Fruit fly (Drosophila melanogaster) whole organism, embryonic: ENCODE results near the gene CG4017.

Experiments used
- Atf6 ChIP-seq: fragments of 200-800 bp; sonication (Bioruptor generic); IDR thresholded peaks from 2 replicates; pipeline ENCODE4 v1.3.6; 2022; ENCODE audit warnings: missing biosample characterization, missing genetic modification characterization
- Bdp1 ChIP-seq: fragments of 200-800 bp; sonication (Bioruptor generic); optimal IDR thresholded peaks from 3 replicates; lab custom pipeline; 2016; ENCODE audit warnings: missing biosample characterization, missing genetic modification characterization
- C15 ChIP-seq: fragments of 200-800 bp; sonication (Bioruptor generic); IDR thresholded peaks from 3 replicates; pipeline ENCODE4 v1.3.6; 2022; ENCODE audit warnings: missing biosample characterization, missing genetic modification characterization
- CG10274 ChIP-seq: fragments of 200-800 bp; sonication (Bioruptor generic); optimal IDR thresholded peaks from 3 replicates; lab custom pipeline; 2017; ENCODE audit warnings: missing biosample characterization, mild to moderate bottlenecking, missing genetic modification characterization
- CG10321 ChIP-seq: fragments of 200-800 bp; sonication (Bioruptor generic); IDR thresholded peaks from 2 replicates; pipeline ENCODE4 v1.3.6; 2022; ENCODE audit warnings: missing biosample characterization, missing genetic modification characterization
- CG10654 ChIP-seq: fragments of 200-800 bp; sonication (Bioruptor generic); optimal IDR thresholded peaks from 2 replicates; lab custom pipeline; 2016; ENCODE audit warnings: missing biosample characterization, missing genetic modification characterization
- CG11560 ChIP-seq: fragments of 200-800 bp; sonication (Bioruptor generic); IDR thresholded peaks from 3 replicates; pipeline ENCODE4 v1.3.6; 2022; ENCODE audit warnings: missing biosample characterization, missing genetic modification characterization
- CG11695 ChIP-seq: fragments of 200-800 bp; sonication (Bioruptor generic); IDR thresholded peaks from 3 replicates; pipeline ENCODE4 v1.3.6; 2022; ENCODE audit warnings: missing biosample characterization, missing genetic modification characterization
- CG12219 ChIP-seq: fragments of 200-800 bp; sonication (Bioruptor generic); optimal IDR thresholded peaks from 3 replicates; lab custom pipeline; 2018; ENCODE audit warnings: missing biosample characterization, mild to moderate bottlenecking, missing genetic modification characterization
- CG12391 ChIP-seq: fragments of 200-800 bp; sonication (Bioruptor generic); optimal IDR thresholded peaks from 3 replicates; lab custom pipeline; 2018; ENCODE audit warnings: missing biosample characterization, mild to moderate bottlenecking, missing genetic modification characterization, moderate library complexity
- CG1529 ChIP-seq: fragments of 200-800 bp; sonication (Bioruptor generic); optimal IDR thresholded peaks from 3 replicates; lab custom pipeline; 2018; ENCODE audit warnings: missing biosample characterization, missing genetic modification characterization
- CG15479 ChIP-seq: fragments of 200-800 bp; sonication (Bioruptor generic); optimal IDR thresholded peaks from 3 replicates; lab custom pipeline; 2019; ENCODE audit warnings: missing biosample characterization, mild to moderate bottlenecking, missing genetic modification characterization, moderate library complexity
- CG16863 ChIP-seq: fragments of 200-800 bp; sonication (Bioruptor generic); optimal IDR thresholded peaks from 3 replicates; lab custom pipeline; 2016; ENCODE audit warnings: missing biosample characterization, missing genetic modification characterization
- CG17359 ChIP-seq: fragments of 200-800 bp; sonication (Bioruptor generic); optimal IDR thresholded peaks from 3 replicates; lab custom pipeline; 2018; ENCODE audit warnings: missing biosample characterization, mild to moderate bottlenecking, missing genetic modification characterization, moderate library complexity
- CG31224 ChIP-seq: fragments of 200-800 bp; sonication (Bioruptor generic); IDR thresholded peaks from 2 replicates; pipeline ENCODE4 v1.3.6; 2022; ENCODE audit warnings: missing biosample characterization, missing genetic modification characterization
- CG31441 ChIP-seq: fragments of 200-800 bp; sonication (Bioruptor generic); IDR thresholded peaks from 2 replicates; pipeline ENCODE4 v1.3.6; 2022; ENCODE audit warnings: missing biosample characterization, missing genetic modification characterization
- CG32767 ChIP-seq: fragments of 200-800 bp; sonication (Bioruptor generic); IDR thresholded peaks from 2 replicates; pipeline ENCODE4 v1.3.6; 2022; ENCODE audit warnings: missing biosample characterization, missing genetic modification characterization
- CG4360 ChIP-seq: fragments of 200-800 bp; sonication (Bioruptor generic); IDR thresholded peaks from 2 replicates; pipeline ENCODE4 v1.3.6; 2022; ENCODE audit warnings: missing biosample characterization, missing genetic modification characterization
- CG5953 ChIP-seq: fragments of 200-800 bp; sonication (Bioruptor generic); IDR thresholded peaks from 2 replicates; pipeline ENCODE4 v1.3.6; 2022; ENCODE audit warnings: missing biosample characterization, missing genetic modification characterization
- CG7745 ChIP-seq: fragments of 200-800 bp; sonication (Bioruptor generic); optimal IDR thresholded peaks from 2 replicates; lab custom pipeline; 2018; ENCODE audit warnings: missing biosample characterization, mild to moderate bottlenecking, missing genetic modification characterization, moderate library complexity
- CG8944 ChIP-seq: fragments of 200-800 bp; sonication (Bioruptor generic); optimal IDR thresholded peaks from 3 replicates; lab custom pipeline; 2016; ENCODE audit warnings: missing biosample characterization, missing genetic modification characterization
- CHES-1-like ChIP-seq: fragments of 200-800 bp; sonication (Bioruptor generic); optimal IDR thresholded peaks from 2 replicates; lab custom pipeline; 2016; ENCODE audit warnings: missing biosample characterization, missing genetic modification characterization
- CoRest ChIP-seq: fragments of 200-800 bp; sonication (Bioruptor generic); optimal IDR thresholded peaks from 3 replicates; lab custom pipeline; 2018; ENCODE audit warnings: missing biosample characterization, mild to moderate bottlenecking, missing genetic modification characterization, moderate library complexity
- Gug ChIP-seq: fragments of 200-800 bp; sonication (Bioruptor generic); IDR thresholded peaks from 4 replicates; pipeline ENCODE4 v1.3.6; 2022; ENCODE audit warnings: missing biosample characterization, missing genetic modification characterization
- Hmr ChIP-seq: fragments of 200-800 bp; sonication (Bioruptor generic); optimal IDR thresholded peaks from 3 replicates; lab custom pipeline; 2017; ENCODE audit warnings: mild to moderate bottlenecking, missing biosample characterization, missing genetic modification reagents, missing genetic modification characterization
- Lhr ChIP-seq: fragments of 200-800 bp; sonication (Bioruptor generic); optimal IDR thresholded peaks from 3 replicates; lab custom pipeline; 2017; ENCODE audit warnings: mild to moderate bottlenecking, missing biosample characterization, missing genetic modification reagents, missing genetic modification characterization
- NC2β ChIP-seq: fragments of 200-800 bp; sonication (Bioruptor generic); optimal IDR thresholded peaks from 2 replicates; lab custom pipeline; 2016; ENCODE audit warnings: missing biosample characterization, missing genetic modification characterization
- NK7.1 ChIP-seq: fragments of 200-800 bp; sonication (Bioruptor generic); optimal IDR thresholded peaks from 3 replicates; lab custom pipeline; 2016; ENCODE audit warnings: missing biosample characterization, missing genetic modification characterization
- Oli ChIP-seq: fragments of 200-800 bp; sonication (Bioruptor generic); optimal IDR thresholded peaks from 2 replicates; lab custom pipeline; 2018; ENCODE audit warnings: missing biosample characterization, mild to moderate bottlenecking, missing genetic modification characterization, moderate library complexity
- Opbp ChIP-seq: fragments of 200-800 bp; sonication (Bioruptor generic); IDR thresholded peaks from 3 replicates; pipeline ENCODE4 v1.3.6; 2022; ENCODE audit warnings: missing biosample characterization, missing genetic modification characterization; ENCODE audit not compliant: partially characterized antibody
- Sox102F ChIP-seq: fragments of 200-800 bp; sonication (Bioruptor generic); optimal IDR thresholded peaks from 2 replicates; lab custom pipeline; 2018; ENCODE audit warnings: missing biosample characterization, mild to moderate bottlenecking, missing genetic modification characterization, moderate library complexity
- Ssrp ChIP-seq: fragments of 200-800 bp; sonication (Bioruptor generic); optimal IDR thresholded peaks from 2 replicates; lab custom pipeline; 2018; ENCODE audit warnings: missing biosample characterization, mild to moderate bottlenecking, missing genetic modification characterization, moderate library complexity
- ap ChIP-seq: fragments of 200-800 bp; sonication (Bioruptor generic); IDR thresholded peaks from 2 replicates; pipeline ENCODE4 v1.3.6; 2022; ENCODE audit warnings: missing biosample characterization, missing genetic modification characterization
- bigmax ChIP-seq: fragments of 200-800 bp; sonication (Bioruptor generic); optimal IDR thresholded peaks from 2 replicates; lab custom pipeline; 2018; ENCODE audit warnings: missing biosample characterization, mild to moderate bottlenecking, missing genetic modification characterization
- corto ChIP-seq: fragments of 200-800 bp; sonication (Bioruptor generic); optimal IDR thresholded peaks from 2 replicates; lab custom pipeline; 2016; ENCODE audit warnings: missing biosample characterization, mild to moderate bottlenecking, missing genetic modification characterization, moderate library complexity
- eyg ChIP-seq: fragments of 200-800 bp; sonication (Bioruptor generic); optimal IDR thresholded peaks from 3 replicates; lab custom pipeline; 2016; ENCODE audit warnings: missing biosample characterization, missing genetic modification characterization
- jing ChIP-seq: fragments of 200-800 bp; sonication (Bioruptor generic); optimal IDR thresholded peaks from 2 replicates; lab custom pipeline; 2018; ENCODE audit warnings: missing biosample characterization, mild to moderate bottlenecking, missing genetic modification characterization
- jumu ChIP-seq: fragments of 200-800 bp; sonication (Bioruptor generic); optimal IDR thresholded peaks from 3 replicates; lab custom pipeline; 2016; ENCODE audit warnings: missing biosample characterization, missing genetic modification characterization
- klu ChIP-seq: fragments of 200-800 bp; sonication (Bioruptor generic); IDR thresholded peaks from 2 replicates; pipeline ENCODE4 v1.3.6; 2022; ENCODE audit warnings: missing biosample characterization, missing genetic modification characterization
- maf-S ChIP-seq: fragments of 200-800 bp; sonication (Bioruptor generic); optimal IDR thresholded peaks from 2 replicates; lab custom pipeline; 2016; ENCODE audit warnings: missing biosample characterization, missing genetic modification characterization
- oc ChIP-seq: fragments of 200-800 bp; sonication (Bioruptor generic); optimal IDR thresholded peaks from 2 replicates; lab custom pipeline; 2018; ENCODE audit warnings: missing biosample characterization, mild to moderate bottlenecking, missing genetic modification characterization, moderate library complexity
- odd ChIP-seq: fragments of 200-800 bp; sonication (Bioruptor generic); optimal IDR thresholded peaks from 2 replicates; lab custom pipeline; 2017; ENCODE audit warnings: missing biosample characterization, mild to moderate bottlenecking, missing genetic modification characterization
- org-1 ChIP-seq: fragments of 200-800 bp; sonication (Bioruptor generic); optimal IDR thresholded peaks from 2 replicates; lab custom pipeline; 2017; ENCODE audit warnings: missing biosample characterization, missing genetic modification characterization
- otp ChIP-seq: fragments of 200-800 bp; sonication (Bioruptor generic); IDR thresholded peaks from 3 replicates; pipeline ENCODE4, ENCODE4 v1.3.6; 2022; ENCODE audit warnings: missing biosample characterization, missing genetic modification characterization
- pzg ChIP-seq: fragments of 200-800 bp; sonication (Bioruptor generic); optimal IDR thresholded peaks from 3 replicates; lab custom pipeline; 2018; ENCODE audit warnings: missing biosample characterization, mild to moderate bottlenecking, missing genetic modification characterization, moderate library complexity
- repo ChIP-seq: fragments of 200-800 bp; sonication (Bioruptor generic); optimal IDR thresholded peaks from 2 replicates; lab custom pipeline; 2016; ENCODE audit warnings: missing biosample characterization, missing genetic modification characterization
- row ChIP-seq: fragments of 200-800 bp; sonication (Bioruptor generic); IDR thresholded peaks from 3 replicates; pipeline ENCODE4 v1.3.6; 2022; ENCODE audit warnings: missing biosample characterization, missing genetic modification characterization
- sens-2 ChIP-seq: fragments of 200-800 bp; sonication (Bioruptor generic); IDR thresholded peaks from 2 replicates; pipeline ENCODE4 v1.3.6; 2022; ENCODE audit warnings: missing biosample characterization, missing genetic modification characterization
- slou ChIP-seq: fragments of 200-800 bp; sonication (Bioruptor generic); optimal IDR thresholded peaks from 3 replicates; lab custom pipeline; 2016; ENCODE audit warnings: missing biosample characterization, missing genetic modification characterization
- unpg ChIP-seq: fragments of 200-800 bp; sonication (Bioruptor generic); optimal IDR thresholded peaks from 3 replicates; lab custom pipeline; 2018; ENCODE audit warnings: missing biosample characterization, mild to moderate bottlenecking, missing genetic modification characterization, moderate library complexity
- wek ChIP-seq: fragments of 200-800 bp; sonication (Bioruptor generic); optimal IDR thresholded peaks from 3 replicates; lab custom pipeline; 2018; ENCODE audit warnings: missing biosample characterization, mild to moderate bottlenecking, missing genetic modification characterization, moderate library complexity

Gene CG4017

DNA sequence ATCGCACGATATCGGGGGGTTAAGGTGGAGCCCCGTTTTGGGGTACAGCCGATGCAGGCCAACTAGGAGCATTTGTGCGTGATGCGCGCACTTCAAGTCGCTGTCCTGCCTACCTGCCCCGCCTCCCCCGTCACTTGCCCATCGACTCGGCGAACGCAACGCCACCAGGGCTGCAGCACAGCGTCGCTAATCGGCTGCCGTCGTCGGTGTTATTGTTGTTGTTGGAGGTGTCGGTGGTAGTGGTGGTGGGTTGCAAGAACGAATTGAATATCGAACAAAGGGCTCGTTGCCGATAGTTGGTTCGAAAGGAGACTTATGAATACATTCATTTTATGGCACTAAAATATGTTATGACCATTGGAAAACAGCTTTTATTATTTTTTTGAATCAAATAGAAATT lies 8.0 kb upstream of the CG4017 start (continued):
- TF ChIP-seq unpg, result peak; percentile 27
- TF ChIP-seq Gug (GFP tag; lab: Robert Waterston, UW), result peak; percentile 88; the same call in 3 of the 4 replicates
- 0 out of 2 replicates have a peak, but pooled peaks have one; percentile 6 for TF ChIP-seq sens-2 (GFP tag; lab: Robert Waterston, UW)
- no peak for TF ChIP-seq repo (GFP tag; lab: Kevin White, UChicago)
- TF ChIP-seq CG4360 (GFP tag; lab: Robert Waterston, UW), result peak; percentile 100
- TF ChIP-seq otp (GFP tag; lab: Robert Waterston, UW), result 0 out of 3 replicates have a peak, but pooled peaks have one; percentile 51
- TF ChIP-seq NK7.1 (GFP tag; lab: Kevin White, UChicago), result no peak
- TF ChIP-seq slou (GFP tag; lab: Kevin White, UChicago), result no peak
- no peak for TF ChIP-seq corto
- TF ChIP-seq ap (GFP tag; lab: Robert Waterston, UW), result no peak
- TF ChIP-seq pzg, result peak; percentile 79
- no peak for TF ChIP-seq C15 (GFP tag; lab: Robert Waterston, UW)
- TF ChIP-seq Lhr (GFP tag; lab: Kevin White, UChicago), result peak; percentile 0
- TF ChIP-seq Atf6, result peak; percentile 56; the same call in 1 of the 2 replicates
- peak; percentile 16 for TF ChIP-seq Oli
- TF ChIP-seq CG16863 (GFP tag; lab: Kevin White, UChicago), result peak; percentile 44
- TF ChIP-seq CG17359 (tag; lab: Kevin White, UChicago), result peak; percentile 42
- peak; percentile 54 for TF ChIP-seq Bdp1 (GFP tag; lab: Kevin White, UChicago)
- peak; percentile 64 for TF ChIP-seq CG8944
- TF ChIP-seq CG10654 (GFP tag; lab: Kevin White, UChicago), result peak; percentile 17
- TF ChIP-seq CG7745 (tag; lab: Kevin White, UChicago), result no peak
- no peak for TF ChIP-seq org-1 (GFP tag; lab: Kevin White, UChicago)
- TF ChIP-seq CG31441, result peak; percentile 52; the same call in 1 of the 2 replicates
- TF ChIP-seq maf-S, result peak; percentile 1
- TF ChIP-seq bigmax (GFP tag; lab: Kevin White, UChicago), result no peak
- TF ChIP-seq CG11695 (GFP tag; lab: Robert Waterston, UW), result peak; percentile 47; the same call in 1 of the 3 replicates
- TF ChIP-seq CoRest (tag; lab: Kevin White, UChicago), result peak; percentile 70
- TF ChIP-seq CHES-1-like (GFP tag; lab: Kevin White, UChicago), result peak; percentile 61
- TF ChIP-seq CG10274 (GFP tag; lab: Kevin White, UChicago), result no peak
- no peak for TF ChIP-seq NC2β (GFP tag; lab: Kevin White, UChicago)
- TF ChIP-seq CG5953 (GFP tag; lab: Robert Waterston, UW), result 0 out of 2 replicates have a peak, but pooled peaks have one; percentile 18
- TF ChIP-seq CG31224 (GFP tag; lab: Robert Waterston, UW), result peak; percentile 51
- peak; percentile 40 for TF ChIP-seq Sox102F (GFP tag; lab: Kevin White, UChicago)
- no peak for TF ChIP-seq wek (GFP tag; lab: Kevin White, UChicago)
- TF ChIP-seq jing, result no peak
- TF ChIP-seq Ssrp, result no peak
- TF ChIP-seq CG10321, result 0 out of 2 replicates have a peak, but pooled peaks have one; percentile 18
- peak; percentile 74 for TF ChIP-seq CG12391 (tag; lab: Kevin White, UChicago)
- no peak for TF ChIP-seq CG1529 (GFP tag; lab: Kevin White, UChicago)
- TF ChIP-seq CG12219 (GFP tag; lab: Kevin White, UChicago), result peak; percentile 30
- TF ChIP-seq Opbp, result peak; percentile 95
- no peak; the same call in 1 of the 2 replicates for TF ChIP-seq klu
- peak; percentile 3 for TF ChIP-seq CG15479 (GFP tag; lab: Kevin White, UChicago)
- peak; percentile 60 for TF ChIP-seq Hmr (GFP tag; lab: Kevin White, UChicago)
- peak; percentile 48 for TF ChIP-seq jumu
- TF ChIP-seq odd (GFP tag; lab: Kevin White, UChicago), result no peak
- peak; percentile 96 for TF ChIP-seq row
- no peak for TF ChIP-seq eyg (GFP tag; lab: Kevin White, UChicago)
- TF ChIP-seq oc, result peak; percentile 42
- TF ChIP-seq CG11560, result peak; percentile 71; the same call in 2 of the 3 replicates
- TF ChIP-seq CG32767 (GFP tag; lab: Robert Waterston, UW), result 0 out of 2 replicates have a peak, but pooled peaks have one; percentile 40
